Worm (Caenorhabditis elegans) whole organism, L4 larva: ENCODE measurements around the gene nspd-9.
A peak's percentile ranks its signal among the peaks of the same experiment; 100 is the strongest.

Experiments used
- F49E8.2 ChIP-seq: sonication (generic microtip); optimal IDR thresholded peaks from 2 replicates; lab custom pipeline; 2016; ENCODE audit warnings: missing compliant biosample characterization, mild to moderate bottlenecking, missing genetic modification characterization, borderline replicate concordance
- T20F7.1 ChIP-seq: fragments of 200-800 bp; sonication (Bioruptor generic); optimal IDR thresholded peaks from 2 replicates; lab custom pipeline; 2018; ENCODE audit warnings: mild to moderate bottlenecking, missing genetic modification characterization, missing compliant biosample characterization
- T26A8.4 ChIP-seq: fragments of 200-800 bp; sonication (Bioruptor generic); IDR thresholded peaks from 2 replicates; pipeline ENCODE4 v1.3.6; 2022; ENCODE audit warnings: missing genetic modification characterization, missing compliant biosample characterization
- Y5F2A.4 ChIP-seq: fragments of 200-800 bp; sonication (Bioruptor generic); optimal IDR thresholded peaks from 2 replicates; lab custom pipeline; 2018; ENCODE audit warnings: mild to moderate bottlenecking, missing genetic modification characterization, missing compliant biosample characterization
- Y75B8A.6 ChIP-seq: fragments of 200-800 bp; sonication (Bioruptor generic); IDR thresholded peaks from 2 replicates; pipeline ENCODE4 v1.3.6; 2022; ENCODE audit warnings: missing genetic modification reagents, missing genetic modification characterization, missing compliant biosample characterization
- aly-2 ChIP-seq: sonication (generic microtip); optimal IDR thresholded peaks from 2 replicates; lab custom pipeline; 2018; ENCODE audit warnings: missing biosample characterization, missing genetic modification characterization
- attf-4 ChIP-seq: sonication (generic microtip); optimal IDR thresholded peaks from 3 replicates; lab custom pipeline; 2017; ENCODE audit warnings: missing biosample characterization, missing genetic modification characterization
- ceh-82 ChIP-seq: sonication (generic microtip); optimal IDR thresholded peaks from 2 replicates; lab custom pipeline; 2017; ENCODE audit warnings: missing biosample characterization, missing genetic modification characterization
- ces-1 ChIP-seq: fragments of 150-350 bp; sonication (generic microtip); optimal IDR thresholded peaks from 4 replicates; lab custom pipeline; 2014; ENCODE audit warnings: missing biosample characterization, missing genetic modification reagents, missing genetic modification characterization
- cey-2 ChIP-seq: sonication (generic microtip); optimal IDR thresholded peaks from 3 replicates; lab custom pipeline; 2017; ENCODE audit warnings: missing genetic modification characterization, mild to moderate bottlenecking, missing compliant biosample characterization, antibody characterized with exemption, borderline replicate concordance; ENCODE audit not compliant: insufficient read depth
- daf-8 ChIP-seq: fragments of 200-800 bp; sonication (Bioruptor generic); IDR thresholded peaks from 2 replicates; pipeline ENCODE4 v1.3.6; 2022; ENCODE audit warnings: missing genetic modification characterization, missing compliant biosample characterization
- dmd-8 ChIP-seq: fragments of 200-800 bp; sonication (Bioruptor generic); IDR thresholded peaks from 2 replicates; pipeline ENCODE4 v1.3.6; 2022; ENCODE audit warnings: missing genetic modification characterization, missing compliant biosample characterization
- dmd-9 ChIP-seq: fragments of 200-800 bp; sonication (Bioruptor generic); IDR thresholded peaks from 2 replicates; pipeline ENCODE4 v1.3.6; 2022; ENCODE audit warnings: missing genetic modification reagents, missing genetic modification characterization, missing compliant biosample characterization
- dpl-1 ChIP-seq: fragments of 150-350 bp; optimal IDR thresholded peaks from 2 replicates; lab custom pipeline; 2014; ENCODE audit warnings: missing biosample characterization, missing genetic modification reagents, missing genetic modification characterization
- egl-27 ChIP-seq: sonication (generic microtip); optimal IDR thresholded peaks from 3 replicates; lab custom pipeline; 2017; ENCODE audit warnings: missing biosample characterization, missing genetic modification reagents, missing genetic modification characterization
- fos-1 ChIP-seq: fragments of 150-350 bp; optimal IDR thresholded peaks from 2 replicates; lab custom pipeline; 2014; ENCODE audit warnings: missing biosample characterization, missing genetic modification characterization
- gei-8 ChIP-seq: fragments of 200-800 bp; sonication (Bioruptor generic); optimal IDR thresholded peaks from 2 replicates; lab custom pipeline; 2018; ENCODE audit warnings: mild to moderate bottlenecking, missing genetic modification characterization, missing compliant biosample characterization
- hlh-30 ChIP-seq: sonication (generic microtip); optimal IDR thresholded peaks from 2 replicates; lab custom pipeline; 2017; ENCODE audit warnings: antibody characterized with exemption, mild to moderate bottlenecking, missing genetic modification characterization, missing compliant biosample characterization; ENCODE audit not compliant: insufficient read depth
- jun-1 ChIP-seq: fragments of 150-350 bp; optimal IDR thresholded peaks from 2 replicates; lab custom pipeline; 2014; ENCODE audit warnings: missing biosample characterization, missing genetic modification reagents, missing genetic modification characterization
- lin-1 ChIP-seq: fragments of 200-800 bp; sonication (Bioruptor generic); IDR thresholded peaks from 2 replicates; pipeline ENCODE4 v1.3.6; 2022; ENCODE audit warnings: missing genetic modification reagents, missing genetic modification characterization, missing compliant biosample characterization
- lin-15B ChIP-seq: fragments of 150-350 bp; sonication (generic microtip); optimal IDR thresholded peaks from 3 replicates; lab custom pipeline; 2014; ENCODE audit warnings: missing biosample characterization, missing genetic modification characterization
- lin-38 ChIP-seq: fragments of 200-800 bp; sonication (Bioruptor generic); IDR thresholded peaks from 2 replicates; pipeline ENCODE4 v1.3.6; 2022; ENCODE audit warnings: missing genetic modification reagents, missing genetic modification characterization, missing compliant biosample characterization
- lin-39 ChIP-seq: fragments of 150-350 bp; optimal IDR thresholded peaks from 2 replicates; lab custom pipeline; 2014; ENCODE audit warnings: missing biosample characterization, missing genetic modification reagents, missing genetic modification characterization
- lir-3 ChIP-seq: sonication (generic microtip); optimal IDR thresholded peaks from 2 replicates; lab custom pipeline; 2016; ENCODE audit warnings: mild to moderate bottlenecking, missing genetic modification characterization, missing compliant biosample characterization
- mdl-1 ChIP-seq, 2 experiments: fragments of 150-350 bp in 1 of 2; sonication (generic microtip) in 1 of 2; optimal IDR thresholded peaks; 2 replicates each; lab custom pipeline; 2014 to 2017; ENCODE audit warnings: missing biosample characterization in 2 of 2, missing genetic modification characterization in 2 of 2
- mdt-29 ChIP-seq: fragments of 200-800 bp; sonication (Bioruptor generic); IDR thresholded peaks from 2 replicates; pipeline ENCODE4 v1.3.6; 2022; ENCODE audit warnings: missing genetic modification reagents, missing genetic modification characterization, missing compliant biosample characterization
- mxl-2 ChIP-seq: fragments of 200-800 bp; sonication (Bioruptor generic); conservative IDR thresholded peaks from 2 replicates; pipeline ENCODE4 v1.3.6; 2022; ENCODE audit warnings: missing genetic modification reagents, missing genetic modification characterization, missing compliant biosample characterization
- mxl-3 ChIP-seq: fragments of 200-800 bp; sonication (Bioruptor generic); optimal IDR thresholded peaks from 2 replicates; lab custom pipeline; 2018; ENCODE audit warnings: mild to moderate bottlenecking, missing genetic modification characterization, missing compliant biosample characterization
- nhr-10 ChIP-seq: fragments of 150-350 bp; optimal IDR thresholded peaks from 2 replicates; lab custom pipeline; 2014; ENCODE audit warnings: missing biosample characterization, missing genetic modification characterization
- nhr-102 ChIP-seq: sonication (generic microtip); optimal IDR thresholded peaks from 2 replicates; lab custom pipeline; 2016; ENCODE audit warnings: mild to moderate bottlenecking, missing genetic modification characterization, moderate library complexity, missing compliant biosample characterization
- nhr-11 ChIP-seq: fragments of 150-350 bp; optimal IDR thresholded peaks from 2 replicates; lab custom pipeline; 2014; ENCODE audit warnings: missing biosample characterization, missing genetic modification characterization
- nhr-111 ChIP-seq: fragments of 200-800 bp; sonication (Bioruptor generic); optimal IDR thresholded peaks from 2 replicates; lab custom pipeline; 2018; ENCODE audit warnings: mild to moderate bottlenecking, missing genetic modification characterization, missing compliant biosample characterization
- nhr-41 ChIP-seq: fragments of 200-800 bp; sonication (Bioruptor generic); IDR thresholded peaks from 2 replicates; pipeline ENCODE4 v1.3.6; 2022; ENCODE audit warnings: missing genetic modification reagents, missing genetic modification characterization, missing compliant biosample characterization
- nhr-42 ChIP-seq: fragments of 200-800 bp; sonication (Bioruptor generic); IDR thresholded peaks from 2 replicates; pipeline ENCODE4 v1.3.6; 2022; ENCODE audit warnings: missing genetic modification characterization, missing compliant biosample characterization
- nhr-48 ChIP-seq: sonication (generic microtip); optimal IDR thresholded peaks from 2 replicates; lab custom pipeline; 2016; ENCODE audit warnings: mild to moderate bottlenecking, missing genetic modification characterization, missing compliant biosample characterization
- nhr-6 ChIP-seq: fragments of 150-350 bp; optimal IDR thresholded peaks from 2 replicates; lab custom pipeline; 2014; ENCODE audit warnings: missing biosample characterization, missing genetic modification characterization
- nhr-76 ChIP-seq: fragments of 150-350 bp; optimal IDR thresholded peaks from 2 replicates; lab custom pipeline; 2014; ENCODE audit warnings: missing biosample characterization, missing genetic modification characterization
- rbr-2 ChIP-seq: sonication (generic microtip); optimal IDR thresholded peaks from 2 replicates; lab custom pipeline; 2016; ENCODE audit warnings: missing genotype, missing genetic modification characterization, missing compliant biosample characterization
- saeg-2 ChIP-seq: fragments of 200-800 bp; sonication (Bioruptor generic); IDR thresholded peaks from 2 replicates; pipeline ENCODE4 v1.3.6; 2022; ENCODE audit warnings: missing genetic modification reagents, missing genetic modification characterization, missing compliant biosample characterization
- skn-1 ChIP-seq: fragments of 150-350 bp; optimal IDR thresholded peaks from 2 replicates; lab custom pipeline; 2014; ENCODE audit warnings: missing biosample characterization, missing genetic modification characterization
- snpc-1.2 ChIP-seq: fragments of 200-800 bp; sonication (Bioruptor generic); IDR thresholded peaks from 2 replicates; pipeline ENCODE4 v1.3.6; 2022; ENCODE audit warnings: missing genetic modification reagents, missing genetic modification characterization, missing compliant biosample characterization
- spr-1 ChIP-seq: sonication (generic microtip); optimal IDR thresholded peaks from 2 replicates; lab custom pipeline; 2016; ENCODE audit warnings: mild to moderate bottlenecking, missing genetic modification characterization, missing compliant biosample characterization
- spr-3 ChIP-seq: fragments of 200-800 bp; sonication (Bioruptor generic); optimal IDR thresholded peaks from 2 replicates; lab custom pipeline; 2018; ENCODE audit warnings: mild to moderate bottlenecking, missing genetic modification characterization, missing compliant biosample characterization
- tra-1 ChIP-seq: fragments of 200-800 bp; sonication (Bioruptor generic); IDR thresholded peaks from 2 replicates; pipeline ENCODE4 v1.3.6; 2022; ENCODE audit warnings: missing genetic modification reagents, missing genetic modification characterization, missing compliant biosample characterization
- unc-130 ChIP-seq: sonication (generic microtip); optimal IDR thresholded peaks from 2 replicates; lab custom pipeline; 2016; ENCODE audit warnings: missing genetic modification reagents, missing genetic modification characterization, missing compliant biosample characterization
- unc-62 ChIP-seq, 3 experiments: fragments of 150-350 bp in 1 of 3; sonication (generic microtip); optimal IDR thresholded peaks in 2 of 3; peaks in 1 of 3; 1 replicate in 1 of 3; 2 replicates in 2 of 3; lab custom pipeline; 2014 to 2017; ENCODE audit warnings: missing biosample characterization in 3 of 3, missing genetic modification characterization in 3 of 3, missing genetic modification reagents in 3 of 3, missing genotype in 1 of 3
- vab-7 ChIP-seq: fragments of 200-800 bp; sonication (Bioruptor generic); IDR thresholded peaks from 2 replicates; pipeline ENCODE4 v1.3.6; 2022; ENCODE audit warnings: missing genetic modification reagents, missing genetic modification characterization, missing compliant biosample characterization
- zfp-2 ChIP-seq: sonication (generic microtip); optimal IDR thresholded peaks from 2 replicates; lab custom pipeline; 2016; ENCODE audit warnings: mild to moderate bottlenecking, missing genetic modification characterization, missing compliant biosample characterization
- zfp-3 ChIP-seq: fragments of 200-800 bp; sonication (Bioruptor generic); conservative IDR thresholded peaks from 2 replicates; pipeline ENCODE4 v1.3.6; 2022; ENCODE audit warnings: missing genetic modification reagents, missing genetic modification characterization, missing compliant biosample characterization
- zip-11 ChIP-seq: fragments of 200-800 bp; sonication (Bioruptor generic); IDR thresholded peaks from 2 replicates; pipeline ENCODE4 v1.3.6; 2022; ENCODE audit warnings: missing genetic modification characterization, missing compliant biosample characterization
- zip-2 ChIP-seq: fragments of 150-350 bp; optimal IDR thresholded peaks from 2 replicates; lab custom pipeline; 2014; ENCODE audit warnings: missing biosample characterization, missing genetic modification characterization
- ztf-7 ChIP-seq: fragments of 150-350 bp; optimal IDR thresholded peaks from 2 replicates; lab custom pipeline; 2014; ENCODE audit warnings: missing biosample characterization, missing genetic modification characterization

nspd-9 gene

ce11 chrIII:4796039-4796438 is 34.1 kb downstream of the nspd-9 start (continued):
- TF ChIP-seq nhr-11 (peak; percentile 13), nhr-102 (peak; percentile 24), F49E8.2 (no peak), vab-7 (GFP tag; lab: Robert Waterston, UW) (no peak), lin-15B (no peak), lir-3 (tag; lab: Kevin White, UChicago) (no peak), nhr-10 (no peak), nhr-111 (GFP tag; lab: Kevin White, UChicago) (no peak), snpc-1.2 (GFP tag; lab: Robert Waterston, UW) (no peak), zip-11 (GFP tag; lab: Robert Waterston, UW) (no peak), spr-1 (peak; percentile 1), mxl-2 (GFP tag; lab: Robert Waterston, UW) (no peak), nhr-48 (no peak), daf-8 (GFP tag; lab: Robert Waterston, UW) (no peak), ces-1 (no peak), egl-27 (tag; lab: Kevin White, UChicago) (no peak), jun-1 (tag; lab: Kevin White, UChicago) (peak; percentile 79), T20F7.1 (GFP tag; lab: Kevin White, UChicago) (no peak), mxl-3 (GFP tag; lab: Kevin White, UChicago) (peak; percentile 85), attf-4 (tag; lab: Kevin White, UChicago) (no peak), dpl-1 (peak; percentile 62), nhr-42 (GFP tag; lab: Robert Waterston, UW) (no peak), lin-38 (GFP tag; lab: Robert Waterston, UW) (peak; percentile 60), unc-130 (GFP tag; lab: Kevin White, UChicago) (no peak), ceh-82 (tag; lab: Kevin White, UChicago) (no peak), T26A8.4 (GFP tag; lab: Robert Waterston, UW) (peak; percentile 67), saeg-2 (no peak), fos-1 (tag; lab: Kevin White, UChicago) (peak; percentile 77), skn-1 (no peak), mdl-1 (tag; optimal IDR thresholded peaks at IDR 0.05; lab: Kevin White, UChicago) (peak in 1 of 2 experiments; percentile 70), ztf-7 (tag; lab: Kevin White, UChicago) (peak; percentile 25), spr-3 (no peak), mdt-29 (GFP tag; lab: Robert Waterston, UW) (peak; percentile 17; the same call in 1 of the 2 replicates), aly-2 (tag; lab: Kevin White, UChicago) (no peak), nhr-76 (tag; lab: Kevin White, UChicago) (no peak), hlh-30 (peak; percentile 94), nhr-41 (no peak), lin-39 (no peak), zfp-3 (GFP tag; lab: Robert Waterston, UW) (no peak), lin-1 (0 out of 2 replicates have a peak, but pooled peaks have one; percentile 35), Y75B8A.6 (GFP tag; lab: Robert Waterston, UW) (no peak), dmd-8 (no peak), rbr-2 (tag; lab: Kevin White, UChicago) (peak; percentile 75), dmd-9 (no peak; the same call in 1 of the 2 replicates), cey-2 (tag; lab: Kevin White, UChicago) (peak; percentile 24), zip-2 (tag; lab: Kevin White, UChicago) (no peak), Y5F2A.4 (GFP tag; lab: Kevin White, UChicago) (no peak), nhr-6 (tag; lab: Kevin White, UChicago) (peak; percentile 87), zfp-2 (no peak), tra-1 (GFP tag; lab: Robert Waterston, UW) (no peak), unc-62 (GFP tag; optimal IDR thresholded peaks at IDR 0.05 in 1 of 2; lab: Kevin White, UChicago) (peak in 1 of 2 experiments; percentile 98), unc-62 (tag; optimal IDR thresholded peaks at IDR 0.05; lab: Kevin White, UChicago) (no peak), gei-8 (GFP tag; lab: Kevin White, UChicago) (no peak)
